Fruit fly (Drosophila melanogaster) whole organism, prepupa: Measurements from ENCODE around the gene PpV.
A peak's percentile ranks its signal among the peaks of the same experiment; 100 is the strongest.

Experiments
- Ets21C ChIP-seq: fragments of 200-800 bp; sonication (Bioruptor generic); optimal IDR thresholded peaks from 3 replicates; lab custom pipeline; 2016; ENCODE audit warnings: missing biosample characterization, missing genetic modification characterization
- Ets96B ChIP-seq: fragments of 200-800 bp; optimal IDR thresholded peaks from 2 replicates; lab custom pipeline; 2019; ENCODE audit warnings: missing biosample characterization, mild to moderate bottlenecking, missing genetic modification characterization, moderate library complexity
- fkh ChIP-seq: fragments of 200-800 bp; sonication (Bioruptor generic); optimal IDR thresholded peaks from 3 replicates; lab custom pipeline; 2017; ENCODE audit warnings: missing biosample characterization, mild to moderate bottlenecking, missing genetic modification characterization, moderate library complexity
- pdm3 ChIP-seq: fragments of 200-800 bp; sonication (Bioruptor generic); optimal IDR thresholded peaks from 3 replicates; lab custom pipeline; 2016; ENCODE audit warnings: missing biosample characterization, missing genetic modification characterization
- spab ChIP-seq: fragments of 200-800 bp; sonication (Bioruptor generic); optimal IDR thresholded peaks from 2 replicates; lab custom pipeline; 2017; ENCODE audit warnings: missing biosample characterization, mild to moderate bottlenecking, missing genetic modification characterization, missing genetic modification reagents

- TF ChIP-seq spab (GFP tag; lab: Kevin White, UChicago): peak; percentile 14
- no peak for TF ChIP-seq Ets21C
- peak; percentile 54 for TF ChIP-seq Ets96B (tag; lab: Kevin White, UChicago)
- TF ChIP-seq fkh (GFP tag; lab: Kevin White, UChicago): peak; percentile 36
- peak; percentile 53 for TF ChIP-seq pdm3
These were observed 19.1 kb downstream of the PpV start for dm6 chrX:6353613-6353986.
